Worm (Caenorhabditis elegans): ENCODE results near the gene Y37B11A.3.

The Y37B11A.3 gene

DNA sequence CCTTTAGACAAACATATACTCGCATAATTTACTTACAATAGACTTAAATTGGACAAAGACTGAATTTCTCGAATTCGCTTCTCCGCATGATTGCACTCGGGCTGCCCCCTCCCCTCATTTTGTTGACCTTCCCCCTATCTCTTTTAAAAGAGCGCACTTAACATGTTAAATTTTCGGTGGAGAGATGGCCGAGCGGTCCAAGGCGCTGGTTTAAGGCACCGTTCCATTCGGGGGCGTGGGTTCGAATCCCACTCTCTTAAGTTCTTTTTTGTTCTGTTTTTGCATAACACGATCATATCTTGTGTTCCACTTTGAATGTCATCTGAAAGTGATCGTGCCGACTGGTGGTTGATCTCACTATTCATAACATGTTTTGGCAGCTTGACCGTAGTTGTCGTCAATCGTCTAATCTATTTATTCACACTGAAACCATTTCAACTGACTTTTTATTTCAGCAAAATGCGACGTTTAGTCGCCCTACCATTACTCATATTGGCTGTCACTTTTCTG is 15.3 kb downstream of the Y37B11A.3 start, which contains the start of gene cutl-23 (continued):
- no peak for TF ChIP-seq F52B5.7 (tag; optimal IDR thresholded peaks at IDR 0.05)
- TF ChIP-seq sdz-38 (tag; optimal IDR thresholded peaks at IDR 0.05) = no peak
- peak; percentile 18 for TF ChIP-seq F23B12.7 (tag; optimal IDR thresholded peaks at IDR 0.05; ENCODE audit: insufficient read depth)
- no peak for TF ChIP-seq chd-7 (tag; optimal IDR thresholded peaks at IDR 0.05)
- TF ChIP-seq die-1 (tag; optimal IDR thresholded peaks at IDR 0.05) = peak; percentile 72
- TF ChIP-seq Y53F4B.3 (GFP tag; IDR thresholded peaks at IDR 0.05) = no peak
- TF ChIP-seq nhr-80 (tag; optimal IDR thresholded peaks at IDR 0.05) = no peak
- peak; percentile 66 for TF ChIP-seq snpc-3.4 (tag; optimal IDR thresholded peaks at IDR 0.05)
- TF ChIP-seq T07F8.4 (tag; optimal IDR thresholded peaks at IDR 0.05) = peak; percentile 59
- peak; percentile 28; the same call in 1 of the 2 replicates for TF ChIP-seq F33H1.4 (GFP tag; IDR thresholded peaks at IDR 0.05)
- TF ChIP-seq nhr-120 (GFP tag; IDR thresholded peaks at IDR 0.05) = no peak
- peak; percentile 20 for TF ChIP-seq nhr-179 (tag; optimal IDR thresholded peaks at IDR 0.05)
- TF ChIP-seq K12H6.12 (tag; optimal IDR thresholded peaks at IDR 0.05) = no peak
- 0 out of 2 replicates have a peak, but pooled peaks have one; percentile 19 for TF ChIP-seq mcd-1 (GFP tag; IDR thresholded peaks at IDR 0.05)
- peak; percentile 59; the same call in 1 of the 2 replicates for TF ChIP-seq pbrm-1 (GFP tag; IDR thresholded peaks at IDR 0.05)
- TF ChIP-seq efl-1 (GFP tag; optimal IDR thresholded peaks at IDR 0.05) = no peak
- TF ChIP-seq egrh-3 (GFP tag; IDR thresholded peaks at IDR 0.05) = peak; percentile 47; the same call in 1 of the 2 replicates
- TF ChIP-seq aptf-2 (GFP tag; conservative IDR thresholded peaks at IDR 0.05) = no peak
- TF ChIP-seq hmg-1.2 (GFP tag; IDR thresholded peaks at IDR 0.05) = peak; percentile 67
- TF ChIP-seq tbp1 (GFP tag; optimal IDR thresholded peaks at IDR 0.05) = peak; percentile 94
- TF ChIP-seq F10E7.11 (tag; optimal IDR thresholded peaks at IDR 0.05) = no peak
- no peak for TF ChIP-seq ztf-22 (GFP tag; optimal IDR thresholded peaks at IDR 0.05)
- no peak for TF ChIP-seq B0035.1 (tag; optimal IDR thresholded peaks at IDR 0.05)
- peak; percentile 61 for TF ChIP-seq athp-1 (tag; optimal IDR thresholded peaks at IDR 0.05)
- no peak for TF ChIP-seq ceh-58 (GFP tag; IDR thresholded peaks at IDR 0.05)
- TF ChIP-seq F37B4.10 (GFP tag; IDR thresholded peaks at IDR 0.05) = no peak
- TF ChIP-seq lin-40 (tag; optimal IDR thresholded peaks at IDR 0.05) = no peak
- TF ChIP-seq F22D6.2 (tag; optimal IDR thresholded peaks at IDR 0.05) = no peak
- TF ChIP-seq ekl-4 (GFP tag; IDR thresholded peaks at IDR 0.05) = peak; percentile 66; the same call in 1 of the 2 replicates
- TF ChIP-seq pha-4 (tag; optimal IDR thresholded peaks at IDR 0.05) = no peak
- no peak for TF ChIP-seq snpc-4 (GFP tag; optimal IDR thresholded peaks at IDR 0.05)
- TF ChIP-seq snpc-4 (tag; optimal IDR thresholded peaks at IDR 0.05) = peak in 2 of 4 experiments; percentile 16 to 37
- TF ChIP-seq attf-3 (GFP tag; conservative IDR thresholded peaks at IDR 0.05) = 0 out of 2 replicates have a peak, but pooled peaks have one; percentile 41
- TF ChIP-seq madf-10 (tag; optimal IDR thresholded peaks at IDR 0.05) = peak; percentile 50
- TF ChIP-seq Y67H2A.10 (GFP tag; conservative IDR thresholded peaks at IDR 0.05) = no peak
- no peak for TF ChIP-seq ztf-3 (GFP tag; optimal IDR thresholded peaks at IDR 0.05)
- no peak for TF ChIP-seq akir-1 (GFP tag; optimal IDR thresholded peaks at IDR 0.05)
- TF ChIP-seq nhr-27 (tag; optimal IDR thresholded peaks at IDR 0.05) = no peak
- TF ChIP-seq sea-2 (GFP tag; IDR thresholded peaks at IDR 0.05) = no peak
- no peak for TF ChIP-seq mel-28 (tag; optimal IDR thresholded peaks at IDR 0.05; ENCODE audit: borderline replicate concordance)
- no peak for TF ChIP-seq hlh-26 (GFP tag; conservative IDR thresholded peaks at IDR 0.05)
- TF ChIP-seq Y56A3A.18 (GFP tag; IDR thresholded peaks at IDR 0.05) = 0 out of 2 replicates have a peak, but pooled peaks have one; percentile 28
- TF ChIP-seq hrde-1 (tag; optimal IDR thresholded peaks at IDR 0.05; ENCODE audit: borderline replicate concordance) = peak; percentile 42
- TF ChIP-seq hmg-20 (GFP tag; IDR thresholded peaks at IDR 0.05) = no peak
- TF ChIP-seq nfyb-1 (GFP tag; IDR thresholded peaks at IDR 0.05) = peak; percentile 67
- no peak for TF ChIP-seq xnd-1 (tag; optimal IDR thresholded peaks at IDR 0.05)
- TF ChIP-seq bed-2 (GFP tag; IDR thresholded peaks at IDR 0.05) = no peak
- TF ChIP-seq snpc-1.3 (tag; optimal IDR thresholded peaks at IDR 0.05; ENCODE audit: insufficient read depth) = peak; percentile 73
